Fruit fly (Drosophila melanogaster) whole organism: ENCODE measurements around the gene Sfp23F.

Source experiments
- CG8478 ChIP-seq: fragments of >200 bp; optimal IDR thresholded peaks from 2 replicates; lab custom pipeline; 2018; ENCODE audit warnings: inconsistent platforms
- Dll ChIP-seq: fragments of >200 bp; optimal IDR thresholded peaks from 2 replicates; lab custom pipeline; 2017
- pan ChIP-seq: fragments of >200 bp; optimal IDR thresholded peaks from 2 replicates; lab custom pipeline; 2017
- psq ChIP-seq: fragments of >200 bp; optimal IDR thresholded peaks from 2 replicates; lab custom pipeline; 2017
- usp ChIP-seq: fragments of >200 bp; optimal IDR thresholded peaks from 2 replicates; lab custom pipeline; 2017; ENCODE audit warnings: missing biosample characterization, missing genetic modification characterization, mixed read lengths

DNA sequence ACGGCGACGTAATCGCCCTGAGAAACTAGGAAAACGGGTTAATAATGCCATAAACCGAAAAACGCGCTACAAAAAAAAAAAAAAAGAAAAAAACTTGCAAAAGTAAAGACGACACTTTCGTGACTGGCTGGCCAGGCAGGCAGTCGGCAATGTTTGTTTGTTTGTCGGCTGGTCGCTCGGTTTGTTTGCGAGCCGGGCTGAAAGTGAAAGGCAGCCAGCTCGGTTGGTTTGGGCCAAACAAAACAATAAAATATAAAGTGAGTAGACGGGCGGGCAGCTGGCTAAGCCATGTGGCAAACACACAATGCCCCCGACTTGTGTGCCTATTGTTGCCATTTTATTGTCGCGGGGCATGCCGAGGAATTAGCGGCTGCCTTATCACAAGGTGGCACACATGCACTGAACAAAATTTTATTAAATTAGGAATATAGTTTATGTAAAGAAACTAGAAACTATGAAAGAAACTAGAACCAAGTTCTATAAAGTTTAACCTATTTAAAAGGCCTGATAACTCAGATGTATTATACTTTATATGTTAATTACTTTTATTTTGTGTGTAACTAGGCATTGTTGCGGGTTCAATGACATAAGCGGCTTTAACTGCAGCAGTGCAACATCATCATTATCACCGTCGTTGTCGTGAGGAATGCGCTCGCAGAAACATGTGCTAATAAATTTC, 41.0 kb upstream of the Sfp23F start:
- TF ChIP-seq Dll (lab: Kevin White, UChicago) (no peak), pan (lab: Kevin White, UChicago) (no peak), psq (lab: Kevin White, UChicago) (no peak), usp (no peak), CG8478 (lab: Kevin White, UChicago) (no peak)
